Worm (Caenorhabditis elegans) whole organism, mixed stage, embryonic: ENCODE results near the gene noa-1.

Experiments
- M03D4.4 ChIP-seq: sonication (generic microtip); optimal IDR thresholded peaks from 2 replicates; lab custom pipeline; 2017; ENCODE audit warnings: mild to moderate bottlenecking, missing genetic modification characterization, missing compliant biosample characterization
- bed-3 ChIP-seq: fragments of 200-800 bp; sonication (Bioruptor generic); optimal IDR thresholded peaks from 3 replicates; lab custom pipeline; 2018; ENCODE audit warnings: mild to moderate bottlenecking, missing genetic modification characterization, moderate library complexity, missing compliant biosample characterization
- blmp-1 ChIP-seq: fragments of 150-350 bp; optimal IDR thresholded peaks from 2 replicates; lab custom pipeline; 2014; ENCODE audit warnings: missing biosample characterization, missing genetic modification characterization
- ceh-39 ChIP-seq: fragments of 150-350 bp; optimal IDR thresholded peaks from 2 replicates; lab custom pipeline; 2014; ENCODE audit warnings: missing biosample characterization, missing genetic modification characterization
- ceh-43 ChIP-seq: fragments of 200-800 bp; sonication (Bioruptor generic); optimal IDR thresholded peaks from 2 replicates; lab custom pipeline; 2018; ENCODE audit warnings: mild to moderate bottlenecking, missing genetic modification characterization, moderate library complexity, missing compliant biosample characterization
- ceh-83 ChIP-seq: fragments of 200-800 bp; sonication (Bioruptor generic); optimal IDR thresholded peaks from 2 replicates; lab custom pipeline; 2018; ENCODE audit warnings: mild to moderate bottlenecking, missing genetic modification characterization, missing compliant biosample characterization
- ces-1 ChIP-seq: fragments of 150-350 bp; optimal IDR thresholded peaks from 2 replicates; lab custom pipeline; 2014; ENCODE audit warnings: missing biosample characterization, missing genetic modification reagents, missing genetic modification characterization
- cnd-1 ChIP-seq: fragments of 200-800 bp; sonication (Bioruptor generic); optimal IDR thresholded peaks from 2 replicates; lab custom pipeline; 2018; ENCODE audit warnings: mild to moderate bottlenecking, missing genetic modification characterization, missing compliant biosample characterization
- drap-1 ChIP-seq: fragments of 200-800 bp; sonication (Bioruptor generic); optimal IDR thresholded peaks from 3 replicates; lab custom pipeline; 2018; ENCODE audit warnings: mild to moderate bottlenecking, missing genetic modification characterization, missing compliant biosample characterization
- elt-1 ChIP-seq: sonication (generic microtip); optimal IDR thresholded peaks from 2 replicates; lab custom pipeline; 2017; ENCODE audit warnings: missing genetic modification characterization, mild to moderate bottlenecking, missing compliant biosample characterization, antibody characterized with exemption, moderate library complexity, borderline replicate concordance; ENCODE audit not compliant: insufficient read depth
- elt-3 ChIP-seq: fragments of 150-350 bp; optimal IDR thresholded peaks from 2 replicates; lab custom pipeline; 2014; ENCODE audit warnings: missing biosample characterization, missing genetic modification characterization
- flh-1 ChIP-seq: fragments of 200-800 bp; sonication (Bioruptor generic); optimal IDR thresholded peaks from 2 replicates; lab custom pipeline; 2018; ENCODE audit warnings: mild to moderate bottlenecking, missing genetic modification characterization, moderate library complexity, missing compliant biosample characterization
- ham-2 ChIP-seq: fragments of 200-800 bp; sonication (Bioruptor generic); optimal IDR thresholded peaks from 2 replicates; lab custom pipeline; 2018; ENCODE audit warnings: mild to moderate bottlenecking, missing genetic modification characterization, missing compliant biosample characterization
- hlh-1 ChIP-seq: fragments of 150-350 bp; optimal IDR thresholded peaks from 2 replicates; lab custom pipeline; 2014; ENCODE audit warnings: missing biosample characterization, missing genetic modification reagents, missing genetic modification characterization
- lin-13 ChIP-seq: fragments of 150-350 bp; optimal IDR thresholded peaks from 2 replicates; lab custom pipeline; 2014; ENCODE audit warnings: missing biosample characterization, missing genetic modification characterization
- lin-32 ChIP-seq: fragments of 200-800 bp; sonication (Bioruptor generic); optimal IDR thresholded peaks from 2 replicates; lab custom pipeline; 2018; ENCODE audit warnings: mild to moderate bottlenecking, missing genetic modification characterization, missing compliant biosample characterization
- lsy-2 ChIP-seq: fragments of 150-350 bp; optimal IDR thresholded peaks from 2 replicates; lab custom pipeline; 2014; ENCODE audit warnings: missing biosample characterization, missing genetic modification characterization
- mab-5 ChIP-seq: fragments of 150-350 bp; optimal IDR thresholded peaks from 2 replicates; lab custom pipeline; 2014; ENCODE audit warnings: missing biosample characterization, missing genetic modification characterization
- mep-1 ChIP-seq: fragments of 150-350 bp; optimal IDR thresholded peaks from 2 replicates; lab custom pipeline; 2017; ENCODE audit warnings: missing biosample characterization, missing genetic modification reagents, missing genetic modification characterization, inconsistent platforms
- mls-2 ChIP-seq: sonication (generic microtip); optimal IDR thresholded peaks from 2 replicates; lab custom pipeline; 2016; ENCODE audit warnings: mild to moderate bottlenecking, missing genetic modification characterization, moderate library complexity, missing compliant biosample characterization
- nhr-12 ChIP-seq: fragments of 150-350 bp; optimal IDR thresholded peaks from 2 replicates; lab custom pipeline; 2014; ENCODE audit warnings: missing biosample characterization, missing genetic modification characterization
- nhr-2 ChIP-seq: fragments of 150-350 bp; optimal IDR thresholded peaks from 2 replicates; lab custom pipeline; 2014; ENCODE audit warnings: missing biosample characterization, missing genetic modification characterization
- nhr-237 ChIP-seq: fragments of 150-350 bp; optimal IDR thresholded peaks from 2 replicates; lab custom pipeline; 2014; ENCODE audit warnings: missing biosample characterization, missing genetic modification characterization
- nhr-28 ChIP-seq: fragments of 150-350 bp; optimal IDR thresholded peaks from 2 replicates; lab custom pipeline; 2014; ENCODE audit warnings: missing biosample characterization, missing genetic modification characterization
- nhr-76 ChIP-seq: sonication (generic microtip); optimal IDR thresholded peaks from 2 replicates; lab custom pipeline; 2017; ENCODE audit warnings: missing biosample characterization, missing genetic modification characterization
- pha-4 ChIP-seq: fragments of 150-350 bp; optimal IDR thresholded peaks from 2 replicates; lab custom pipeline; 2018; ENCODE audit warnings: missing biosample characterization, missing genetic modification reagents, missing genetic modification characterization
- sem-2 ChIP-seq: fragments of 200-800 bp; sonication (Bioruptor generic); optimal IDR thresholded peaks from 2 replicates; lab custom pipeline; 2018; ENCODE audit warnings: mild to moderate bottlenecking, missing genetic modification characterization, missing compliant biosample characterization
- snpc-4 ChIP-seq: fragments of 150-350 bp; optimal IDR thresholded peaks from 2 replicates; lab custom pipeline; 2014; ENCODE audit warnings: missing biosample characterization, missing genetic modification characterization
- sptf-1 ChIP-seq: sonication (generic microtip); optimal IDR thresholded peaks from 2 replicates; lab custom pipeline; 2017; ENCODE audit warnings: mild to moderate bottlenecking, missing genetic modification characterization, moderate library complexity, missing compliant biosample characterization
- tbx-8 ChIP-seq: fragments of 200-800 bp; sonication (Bioruptor generic); optimal IDR thresholded peaks from 2 replicates; lab custom pipeline; 2018; ENCODE audit warnings: mild to moderate bottlenecking, missing genetic modification characterization, moderate library complexity, missing compliant biosample characterization
- unc-120 ChIP-seq: sonication (generic microtip); optimal IDR thresholded peaks from 2 replicates; lab custom pipeline; 2017; ENCODE audit warnings: missing genetic modification characterization, missing compliant biosample characterization; ENCODE audit not compliant: poor library complexity, severe bottlenecking
- unc-39 ChIP-seq: fragments of 150-350 bp; optimal IDR thresholded peaks from 2 replicates; lab custom pipeline; 2014; ENCODE audit warnings: missing biosample characterization, missing genetic modification characterization
- unc-62 ChIP-seq: fragments of 150-350 bp; optimal IDR thresholded peaks from 2 replicates; lab custom pipeline; 2014; ENCODE audit warnings: missing biosample characterization, missing genetic modification reagents, missing genetic modification characterization
- zip-8 ChIP-seq: fragments of 150-350 bp; optimal IDR thresholded peaks from 2 replicates; lab custom pipeline; 2014; ENCODE audit warnings: missing biosample characterization, missing genetic modification characterization
- ztf-11 ChIP-seq: fragments of 150-350 bp; optimal IDR thresholded peaks from 2 replicates; lab custom pipeline; 2014; ENCODE audit warnings: missing biosample characterization, missing genetic modification characterization

noa-1 gene

ce11 chrII:13574395-13574794, 33.5 kb upstream of the noa-1 start:
- no peak for TF ChIP-seq unc-62 (GFP tag; lab: Kevin White, UChicago)
- TF ChIP-seq ham-2 (GFP tag; lab: Kevin White, UChicago) = no peak
- no peak for TF ChIP-seq elt-3 (tag; lab: Kevin White, UChicago)
- no peak for TF ChIP-seq nhr-2
- TF ChIP-seq drap-1 = no peak
- TF ChIP-seq ztf-11 (tag; lab: Kevin White, UChicago) = no peak
- TF ChIP-seq unc-120 (tag; lab: Kevin White, UChicago) = no peak
- no peak for TF ChIP-seq nhr-76 (tag; lab: Kevin White, UChicago)
- TF ChIP-seq zip-8 (tag; lab: Kevin White, UChicago) = no peak
- TF ChIP-seq lsy-2 (tag; lab: Kevin White, UChicago) = no peak
- TF ChIP-seq tbx-8 = no peak
- TF ChIP-seq blmp-1 (tag; lab: Kevin White, UChicago) = no peak
- no peak for TF ChIP-seq pha-4 (tag; lab: Kevin White, UChicago)
- TF ChIP-seq hlh-1 (tag; lab: Kevin White, UChicago) = no peak
- TF ChIP-seq M03D4.4 (tag; lab: Kevin White, UChicago) = no peak
- TF ChIP-seq flh-1 (GFP tag; lab: Kevin White, UChicago) = no peak
- TF ChIP-seq ceh-43 (GFP tag; lab: Kevin White, UChicago) = no peak
- no peak for TF ChIP-seq mab-5 (tag; lab: Kevin White, UChicago)

ce11 chrII:13567871-13568270, 27.0 kb upstream of the noa-1 start, which contains the start of gene Y48E1B.3:
Gene Y48E1B.3 (minus strand): TSS chrII:13567971.
- TF ChIP-seq ztf-11 (tag; lab: Kevin White, UChicago) (no peak), elt-1 (tag; lab: Kevin White, UChicago) (no peak), unc-62 (GFP tag; lab: Kevin White, UChicago) (no peak), blmp-1 (tag; lab: Kevin White, UChicago) (no peak), ces-1 (GFP tag; lab: Kevin White, UChicago) (no peak), mep-1 (tag; lab: Kevin White, UChicago) (no peak), nhr-237 (tag; lab: Kevin White, UChicago) (no peak), nhr-28 (tag; lab: Kevin White, UChicago) (no peak), unc-39 (no peak), lsy-2 (tag; lab: Kevin White, UChicago) (no peak), elt-3 (tag; lab: Kevin White, UChicago) (no peak), ceh-83 (GFP tag; lab: Kevin White, UChicago) (no peak)

ce11 chrII:13560553-13560952, 19.7 kb upstream of the noa-1 start:
- TF ChIP-seq nhr-12 (tag; lab: Kevin White, UChicago) = no peak
- TF ChIP-seq cnd-1 (tag; lab: Kevin White, UChicago) = no peak
- no peak for TF ChIP-seq lsy-2 (tag; lab: Kevin White, UChicago)
- TF ChIP-seq snpc-4 (tag; lab: Kevin White, UChicago) = no peak
- no peak for TF ChIP-seq elt-3 (tag; lab: Kevin White, UChicago)
- TF ChIP-seq elt-1 (tag; lab: Kevin White, UChicago) = no peak
- no peak for TF ChIP-seq mls-2 (tag; lab: Kevin White, UChicago)
- no peak for TF ChIP-seq ham-2 (GFP tag; lab: Kevin White, UChicago)
- TF ChIP-seq ceh-39 = no peak
- no peak for TF ChIP-seq drap-1
- no peak for TF ChIP-seq lin-32 (GFP tag; lab: Kevin White, UChicago)
- TF ChIP-seq bed-3 (GFP tag; lab: Kevin White, UChicago) = no peak
- TF ChIP-seq ces-1 (GFP tag; lab: Kevin White, UChicago) = no peak
- TF ChIP-seq nhr-28 (tag; lab: Kevin White, UChicago) = no peak
- TF ChIP-seq ceh-43 (GFP tag; lab: Kevin White, UChicago) = no peak
- no peak for TF ChIP-seq lin-13
- TF ChIP-seq mep-1 (tag; lab: Kevin White, UChicago) = no peak
- no peak for TF ChIP-seq unc-62 (GFP tag; lab: Kevin White, UChicago)

ce11 chrII:13547545-13547944, 6.7 kb upstream of the noa-1 start, which contains the start of gene ddl-2:
Gene ddl-2 (minus strand): TSS chrII:13547645.
- no peak for TF ChIP-seq ces-1 (GFP tag; lab: Kevin White, UChicago)
- TF ChIP-seq lsy-2 (tag; lab: Kevin White, UChicago) = no peak
- no peak for TF ChIP-seq drap-1
- no peak for TF ChIP-seq pha-4 (tag; lab: Kevin White, UChicago)
- TF ChIP-seq elt-3 (tag; lab: Kevin White, UChicago) = no peak
- no peak for TF ChIP-seq lin-32 (GFP tag; lab: Kevin White, UChicago)
- TF ChIP-seq mab-5 (tag; lab: Kevin White, UChicago) = no peak
- TF ChIP-seq blmp-1 (tag; lab: Kevin White, UChicago) = no peak
- no peak for TF ChIP-seq ceh-43 (GFP tag; lab: Kevin White, UChicago)
- TF ChIP-seq sptf-1 (tag; lab: Kevin White, UChicago) = no peak
- no peak for TF ChIP-seq ceh-39
- TF ChIP-seq bed-3 (GFP tag; lab: Kevin White, UChicago) = no peak
- TF ChIP-seq zip-8 (tag; lab: Kevin White, UChicago) = no peak
- no peak for TF ChIP-seq nhr-2
- TF ChIP-seq nhr-28 (tag; lab: Kevin White, UChicago) = no peak
- TF ChIP-seq sem-2 (GFP tag; lab: Kevin White, UChicago) = no peak
- TF ChIP-seq M03D4.4 (tag; lab: Kevin White, UChicago) = no peak
